Fruit fly (Drosophila melanogaster) whole organism, wandering third instar larva: Measurements from ENCODE around the gene CG31638.
A peak's percentile ranks its signal among the peaks of the same experiment; 100 is the strongest.

ENCODE experiments used
- Abd-B ChIP-seq: fragments of >200 bp; optimal IDR thresholded peaks from 2 replicates; lab custom pipeline; 2017; ENCODE audit warnings: missing biosample characterization, missing genetic modification characterization
- CG32264 ChIP-seq: fragments of 200-800 bp; sonication (Bioruptor generic); optimal IDR thresholded peaks from 2 replicates; lab custom pipeline; 2016; ENCODE audit warnings: missing biosample characterization, missing genetic modification characterization
- CG9705 ChIP-seq: fragments of 200-800 bp; sonication (Bioruptor generic); optimal IDR thresholded peaks from 2 replicates; lab custom pipeline; 2018; ENCODE audit warnings: missing biosample characterization, mild to moderate bottlenecking, missing genetic modification characterization
- CrebA ChIP-seq: fragments of 200-800 bp; sonication (Bioruptor generic); optimal IDR thresholded peaks from 2 replicates; lab custom pipeline; 2016; ENCODE audit warnings: missing biosample characterization, mild to moderate bottlenecking, missing genetic modification characterization, borderline replicate concordance
- Dfd ChIP-seq: fragments of >200 bp; optimal IDR thresholded peaks from 2 replicates; lab custom pipeline; 2017; ENCODE audit warnings: missing biosample characterization, missing genetic modification characterization
- Dif ChIP-seq: fragments of 200-275, 200-300 bp; sonication (Bioruptor generic); optimal IDR thresholded peaks from 2 replicates; lab custom pipeline; 2018; ENCODE audit warnings: missing biosample characterization, missing genetic modification characterization; ENCODE audit not compliant: partially characterized antibody
- GATAd ChIP-seq: sonication (Bioruptor generic); optimal IDR thresholded peaks from 2 replicates; lab custom pipeline; 2016; ENCODE audit warnings: missing biosample characterization, missing genetic modification characterization
- HLH106 ChIP-seq: fragments of 200-800 bp; optimal IDR thresholded peaks from 3 replicates; lab custom pipeline; 2019; ENCODE audit warnings: missing biosample characterization, mild to moderate bottlenecking, missing genetic modification characterization, moderate library complexity
- Hnf4 ChIP-seq: fragments of 200-800 bp; sonication (Bioruptor generic); optimal IDR thresholded peaks from 2 replicates; lab custom pipeline; 2016; ENCODE audit warnings: missing biosample characterization, mild to moderate bottlenecking, missing genetic modification characterization
- Hr78 ChIP-seq: fragments of >200 bp; optimal IDR thresholded peaks from 2 replicates; lab custom pipeline; 2017; ENCODE audit warnings: missing biosample characterization, missing genetic modification characterization
- Hr83 ChIP-seq: fragments of 200-300 bp; sonication (Bioruptor generic); optimal IDR thresholded peaks from 2 replicates; lab custom pipeline; 2016; ENCODE audit warnings: missing biosample characterization, mild to moderate bottlenecking, missing genetic modification characterization, moderate library complexity; ENCODE audit not compliant: poor library complexity, severe bottlenecking
- Jra ChIP-seq: sonication (Bioruptor generic); optimal IDR thresholded peaks from 2 replicates; lab custom pipeline; 2016; ENCODE audit warnings: missing biosample characterization, missing genetic modification characterization
- Mio ChIP-seq: sonication (Bioruptor generic); optimal IDR thresholded peaks from 2 replicates; lab custom pipeline; 2016; ENCODE audit warnings: missing biosample characterization, missing genetic modification characterization
- Myc ChIP-seq: fragments of >200 bp; optimal IDR thresholded peaks from 2 replicates; lab custom pipeline; 2017
- N ChIP-seq: fragments of >200 bp; optimal IDR thresholded peaks from 2 replicates; lab custom pipeline; 2018; ENCODE audit warnings: missing biosample characterization, missing external identifiers, missing genetic modification characterization
- OdsH ChIP-seq: fragments of 200-800 bp; sonication (Bioruptor generic); optimal IDR thresholded peaks from 2 replicates; lab custom pipeline; 2016; ENCODE audit warnings: missing biosample characterization, mild to moderate bottlenecking, missing genetic modification characterization
- Rel ChIP-seq, 2 experiments: fragments of 200-800 bp; sonication (Bioruptor generic) in 1 of 2; optimal IDR thresholded peaks; 2 replicates in 1 of 2; 3 replicates in 1 of 2; lab custom pipeline; 2016 to 2019; ENCODE audit warnings: mild to moderate bottlenecking in 2 of 2, missing biosample characterization in 2 of 2, missing genetic modification characterization in 2 of 2, moderate library complexity in 1 of 2
- Vsx2 ChIP-seq: fragments of 200-300, 225-300 bp; sonication (Bioruptor generic); optimal IDR thresholded peaks from 2 replicates; lab custom pipeline; 2018; ENCODE audit warnings: missing biosample characterization, missing genetic modification characterization; ENCODE audit not compliant: partially characterized antibody
- br ChIP-seq: fragments of 200-800 bp; sonication (Bioruptor generic); optimal IDR thresholded peaks from 2 replicates; lab custom pipeline; 2016; ENCODE audit warnings: missing biosample characterization, missing genetic modification characterization
- brk ChIP-seq: fragments of 200-800 bp; sonication (Bioruptor generic); optimal IDR thresholded peaks from 2 replicates; lab custom pipeline; 2016; ENCODE audit warnings: missing biosample characterization, mild to moderate bottlenecking, missing genetic modification characterization
- dl ChIP-seq, 2 experiments: fragments of 175-275, 200-275 bp in 1 of 2; fragments of 200-275 bp in 1 of 2; sonication (Bioruptor generic); optimal IDR thresholded peaks; lab custom pipeline; 2018; ENCODE audit warnings: mild to moderate bottlenecking in 2 of 2, missing biosample characterization in 2 of 2, missing genetic modification characterization in 2 of 2, moderate library complexity in 2 of 2; ENCODE audit not compliant: partially characterized antibody in 2 of 2, insufficient read depth in 1 of 2
- dmrt93B ChIP-seq: fragments of 200-800 bp; sonication (Bioruptor generic); optimal IDR thresholded peaks from 2 replicates; lab custom pipeline; 2018; ENCODE audit warnings: missing biosample characterization, mild to moderate bottlenecking, missing genetic modification characterization
- dsf ChIP-seq: sonication (Bioruptor generic); optimal IDR thresholded peaks from 2 replicates; lab custom pipeline; 2016; ENCODE audit warnings: missing biosample characterization, missing genetic modification characterization, borderline replicate concordance
- ey ChIP-seq: fragments of 200-800 bp; sonication (Bioruptor generic); optimal IDR thresholded peaks from 2 replicates; lab custom pipeline; 2016; ENCODE audit warnings: missing biosample characterization, missing genetic modification characterization
- foxo ChIP-seq, 2 experiments: fragments of 200-800 bp; sonication (Bioruptor generic); optimal IDR thresholded peaks; 2 replicates in 1 of 2; 3 replicates in 1 of 2; lab custom pipeline; 2016 to 2017; ENCODE audit warnings: missing biosample characterization in 2 of 2, missing genetic modification characterization in 2 of 2
- fru ChIP-seq: fragments of 200-800 bp; sonication (Bioruptor generic); optimal IDR thresholded peaks from 3 replicates; lab custom pipeline; 2016; ENCODE audit warnings: missing biosample characterization, mild to moderate bottlenecking, missing genetic modification characterization
- h ChIP-seq: fragments of 200-800 bp; sonication (Bioruptor generic); optimal IDR thresholded peaks from 3 replicates; lab custom pipeline; 2016; ENCODE audit warnings: missing biosample characterization, mild to moderate bottlenecking, missing genetic modification characterization
- jim ChIP-seq: fragments of 175-275, 200-325 bp; sonication (Bioruptor generic); optimal IDR thresholded peaks from 2 replicates; lab custom pipeline; 2016; ENCODE audit warnings: missing biosample characterization, mild to moderate bottlenecking, missing genetic modification characterization
- lola ChIP-seq: fragments of >200 bp; optimal IDR thresholded peaks from 2 replicates; lab custom pipeline; 2017; ENCODE audit warnings: missing biosample characterization, missing genetic modification characterization
- pan ChIP-seq: fragments of >200 bp; optimal IDR thresholded peaks from 2 replicates; lab custom pipeline; 2017
- psq ChIP-seq: fragments of 200-800 bp; sonication (Bioruptor generic); optimal IDR thresholded peaks from 3 replicates; lab custom pipeline; 2017; ENCODE audit warnings: missing biosample characterization, mild to moderate bottlenecking, missing genetic modification characterization, moderate library complexity
- rgr ChIP-seq: fragments of 200-800 bp; sonication (Bioruptor generic); optimal IDR thresholded peaks from 3 replicates; lab custom pipeline; 2016; ENCODE audit warnings: missing biosample characterization, mild to moderate bottlenecking, missing genetic modification characterization
- sage ChIP-seq: fragments of 200-800 bp; sonication (Bioruptor generic); optimal IDR thresholded peaks from 2 replicates; lab custom pipeline; 2016; ENCODE audit warnings: missing biosample characterization, mild to moderate bottlenecking, missing genetic modification characterization
- sv ChIP-seq: fragments of 200-800 bp; sonication (Bioruptor generic); optimal IDR thresholded peaks from 3 replicates; lab custom pipeline; 2016; ENCODE audit warnings: missing biosample characterization, missing genetic modification characterization
- tai ChIP-seq: sonication (Bioruptor generic); optimal IDR thresholded peaks from 2 replicates; lab custom pipeline; 2016; ENCODE audit warnings: missing biosample characterization, missing genetic modification characterization
- usp ChIP-seq: fragments of >200 bp; optimal IDR thresholded peaks from 2 replicates; lab custom pipeline; 2017; ENCODE audit warnings: missing biosample characterization, missing genetic modification characterization
- woc ChIP-seq: sonication (Bioruptor generic); optimal IDR thresholded peaks from 2 replicates; lab custom pipeline; 2016; ENCODE audit warnings: missing biosample characterization, mild to moderate bottlenecking, missing genetic modification characterization

Gene CG31638

DNA sequence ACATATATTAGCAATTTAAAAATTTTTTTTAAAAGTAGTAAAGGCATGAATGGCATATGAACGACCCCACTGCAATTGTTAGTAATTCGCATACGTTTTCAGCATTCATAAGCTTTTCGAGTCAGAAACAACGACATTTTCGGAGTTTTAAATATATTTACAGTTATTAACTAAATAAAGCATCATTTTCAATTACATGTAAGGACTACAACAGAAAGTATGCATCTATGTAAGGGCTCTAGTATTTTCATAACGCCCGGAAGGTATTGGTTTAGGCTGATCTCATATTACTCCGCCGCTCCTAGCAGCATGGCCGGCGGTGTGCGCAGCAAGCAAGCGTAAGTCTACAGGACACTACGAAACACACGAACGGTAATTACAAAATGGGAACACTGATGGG, 16.6 kb upstream of the CG31638 start:
- no peak for TF ChIP-seq Rel (GFP tag; optimal IDR thresholded peaks at IDR 0.05; lab: Kevin White, UChicago)
- no peak for TF ChIP-seq Rel (tag; optimal IDR thresholded peaks at IDR 0.05; lab: Kevin White, UChicago)
- no peak for TF ChIP-seq dmrt93B (GFP tag; lab: Kevin White, UChicago)
- no peak for TF ChIP-seq CG32264 (GFP tag; lab: Kevin White, UChicago)
- TF ChIP-seq ey (GFP tag; lab: Kevin White, UChicago): no peak
- no peak for TF ChIP-seq OdsH (GFP tag; lab: Kevin White, UChicago)
- TF ChIP-seq Dif (GFP tag; lab: Kevin White, UChicago): no peak
- TF ChIP-seq Hr83: no peak
- TF ChIP-seq br: no peak
- no peak for TF ChIP-seq rgr
- TF ChIP-seq Myc (lab: Kevin White, UChicago): no peak
- no peak for TF ChIP-seq dsf (GFP tag; lab: Kevin White, UChicago)
- TF ChIP-seq CrebA (GFP tag; lab: Kevin White, UChicago): no peak
- no peak for TF ChIP-seq pan (lab: Kevin White, UChicago)
- no peak for TF ChIP-seq jim (GFP tag; lab: Kevin White, UChicago)
- TF ChIP-seq brk (GFP tag; lab: Kevin White, UChicago): no peak
- TF ChIP-seq h: no peak
- TF ChIP-seq N (GFP tag; lab: Kevin White, UChicago): no peak

DNA sequence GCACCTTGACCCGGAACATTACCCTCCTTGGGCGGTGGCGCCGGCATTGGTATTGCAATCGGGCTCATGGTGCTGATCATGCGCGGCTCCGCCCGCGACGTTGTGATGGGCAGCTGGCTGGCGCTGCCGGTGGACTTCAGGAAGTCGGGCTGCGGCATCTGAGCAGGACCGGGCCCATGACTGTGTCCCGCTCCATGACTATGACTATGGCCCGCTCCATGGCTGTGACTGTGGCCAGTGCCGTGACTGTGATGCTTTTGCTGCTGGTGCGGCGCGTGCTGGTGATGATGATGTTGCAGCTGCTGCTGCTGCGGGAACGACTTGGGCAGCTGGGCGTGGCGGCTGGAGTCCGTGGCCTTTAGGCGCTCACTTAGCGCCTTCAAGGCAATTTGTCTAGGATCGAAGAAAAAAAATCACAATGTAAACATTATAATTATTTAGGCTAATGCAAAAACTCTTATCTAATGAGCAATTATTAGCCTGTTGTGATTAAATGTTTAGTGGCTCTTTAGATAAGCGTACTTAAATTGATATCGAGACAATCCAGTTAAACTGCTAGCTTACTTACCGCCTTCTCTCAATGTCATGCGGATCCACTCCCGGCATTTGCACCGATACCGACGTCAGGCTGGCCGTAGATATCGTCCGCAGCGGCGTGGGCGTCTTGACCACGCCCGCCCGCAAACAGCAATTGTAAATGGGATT, 15.8 kb upstream of the CG31638 start:
- TF ChIP-seq Vsx2 (no peak), GATAd (GFP tag; lab: Kevin White, UChicago) (no peak), brk (GFP tag; lab: Kevin White, UChicago) (no peak), rgr (no peak), Hnf4 (GFP tag; lab: Kevin White, UChicago) (no peak), br (no peak)

DNA sequence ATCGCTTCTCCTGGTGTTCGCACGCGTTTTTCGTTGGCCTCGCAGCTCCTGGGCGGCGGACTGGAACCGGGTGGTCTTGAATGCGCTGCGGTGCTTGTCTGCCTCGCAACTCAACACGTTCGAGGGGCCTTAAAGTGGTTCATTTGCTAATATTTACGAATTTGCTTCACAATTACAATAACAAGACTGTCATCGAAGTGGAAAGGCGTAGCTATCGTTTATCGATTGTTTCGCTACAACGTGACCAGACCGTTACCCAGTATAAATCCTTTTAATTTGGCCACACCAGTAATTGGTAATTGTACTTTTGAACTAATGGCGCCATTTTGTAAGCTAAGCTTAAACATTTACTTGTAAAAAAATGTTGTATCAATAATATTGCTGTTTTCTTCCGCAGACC, 14.1 kb upstream of the CG31638 start, which contains the start of gene CG9536:
CG9536 (minus strand) TSS at position 223 of the 400 bp plus-strand sequence.
- TF ChIP-seq Mio (GFP tag; lab: Kevin White, UChicago): no peak
- peak; percentile 18 for TF ChIP-seq sage (GFP tag; lab: Kevin White, UChicago)
- TF ChIP-seq Myc (lab: Kevin White, UChicago): no peak
- no peak for TF ChIP-seq CrebA (GFP tag; lab: Kevin White, UChicago)
- TF ChIP-seq rgr: no peak
- no peak for TF ChIP-seq Rel (GFP tag; optimal IDR thresholded peaks at IDR 0.05; lab: Kevin White, UChicago)
- peak; percentile 11 for TF ChIP-seq Rel (tag; optimal IDR thresholded peaks at IDR 0.05; lab: Kevin White, UChicago)
- no peak for TF ChIP-seq Vsx2
- no peak for TF ChIP-seq tai (GFP tag; lab: Kevin White, UChicago)

DNA sequence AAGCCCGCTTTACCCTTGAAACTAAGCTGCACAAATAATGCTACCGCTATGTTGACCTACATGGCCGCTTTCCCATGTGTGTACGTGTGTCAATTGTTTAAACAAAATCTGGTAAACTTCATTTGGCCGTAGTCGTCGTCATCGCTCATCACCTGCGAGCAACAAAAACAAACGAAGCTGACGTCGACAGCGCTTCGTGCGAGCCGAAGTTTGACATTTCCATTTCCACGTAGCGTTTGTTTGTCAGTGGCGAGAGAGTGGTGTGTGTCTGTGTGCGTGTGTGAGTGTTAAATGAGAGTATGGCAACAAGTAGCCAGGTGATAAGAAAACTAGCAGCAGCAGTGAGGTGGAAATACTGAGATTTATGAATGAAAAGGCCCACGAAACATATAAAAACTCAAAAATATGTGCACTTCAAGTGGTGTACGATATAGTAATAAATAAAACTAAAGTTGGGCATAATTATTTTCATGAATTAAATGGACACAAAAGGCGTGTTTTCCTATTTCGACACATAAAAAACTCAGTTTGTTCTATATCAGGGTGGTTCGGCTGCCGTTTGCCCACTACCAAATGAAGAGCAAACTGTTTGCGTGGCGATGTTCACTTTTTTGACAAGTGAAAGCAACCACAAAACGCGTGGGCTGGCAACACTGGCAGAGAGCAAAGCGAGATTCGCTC, 11.5 kb upstream of the CG31638 start:
- TF ChIP-seq Dfd (GFP tag; lab: Kevin White, UChicago) (no peak), h (peak; percentile 28), Vsx2 (no peak), jim (GFP tag; lab: Kevin White, UChicago) (no peak), Dif (GFP tag; lab: Kevin White, UChicago) (peak; percentile 40), sv (GFP tag; lab: Kevin White, UChicago) (no peak), dsf (GFP tag; lab: Kevin White, UChicago) (no peak), dmrt93B (GFP tag; lab: Kevin White, UChicago) (no peak), Abd-B (no peak), Myc (lab: Kevin White, UChicago) (no peak), psq (GFP tag; lab: Kevin White, UChicago) (no peak), CG9705 (GFP tag; lab: Kevin White, UChicago) (no peak), GATAd (GFP tag; lab: Kevin White, UChicago) (no peak), ey (GFP tag; lab: Kevin White, UChicago) (no peak), Mio (GFP tag; lab: Kevin White, UChicago) (no peak), OdsH (GFP tag; lab: Kevin White, UChicago) (peak; percentile 42), N (GFP tag; lab: Kevin White, UChicago) (no peak), dl (GFP tag; optimal IDR thresholded peaks at IDR 0.05; lab: Kevin White, UChicago; ENCODE audit: insufficient read depth in 1 of 2, partially characterized antibody in 2 of 2) (no peak), foxo (GFP tag; optimal IDR thresholded peaks at IDR 0.05; lab: Kevin White, UChicago) (peak; percentile 6 to 18), tai (GFP tag; lab: Kevin White, UChicago) (no peak), Hnf4 (GFP tag; lab: Kevin White, UChicago) (peak; percentile 7), usp (GFP tag; lab: Kevin White, UChicago) (no peak), Rel (GFP tag; optimal IDR thresholded peaks at IDR 0.05; lab: Kevin White, UChicago) (no peak), Rel (tag; optimal IDR thresholded peaks at IDR 0.05; lab: Kevin White, UChicago) (no peak), lola (GFP tag; lab: Kevin White, UChicago) (no peak), CrebA (GFP tag; lab: Kevin White, UChicago) (peak; percentile 98), brk (GFP tag; lab: Kevin White, UChicago) (peak; percentile 16), Jra (GFP tag; lab: Kevin White, UChicago) (no peak), sage (GFP tag; lab: Kevin White, UChicago) (no peak), woc (GFP tag; lab: Kevin White, UChicago) (no peak), CG32264 (GFP tag; lab: Kevin White, UChicago) (peak; percentile 28), fru (no peak), pan (lab: Kevin White, UChicago) (no peak), HLH106 (tag; lab: Kevin White, UChicago) (peak; percentile 18), rgr (peak; percentile 14), Hr78 (GFP tag; lab: Kevin White, UChicago) (no peak)
